Worm (Caenorhabditis elegans): Measurements from ENCODE around the gene sri-78.
"Not testable (repeated sequence)": the region's sequence is repeated elsewhere in the genome, so short reads cannot be mapped to it uniquely, and the experiment has no call there.

Gene sri-78

DNA sequence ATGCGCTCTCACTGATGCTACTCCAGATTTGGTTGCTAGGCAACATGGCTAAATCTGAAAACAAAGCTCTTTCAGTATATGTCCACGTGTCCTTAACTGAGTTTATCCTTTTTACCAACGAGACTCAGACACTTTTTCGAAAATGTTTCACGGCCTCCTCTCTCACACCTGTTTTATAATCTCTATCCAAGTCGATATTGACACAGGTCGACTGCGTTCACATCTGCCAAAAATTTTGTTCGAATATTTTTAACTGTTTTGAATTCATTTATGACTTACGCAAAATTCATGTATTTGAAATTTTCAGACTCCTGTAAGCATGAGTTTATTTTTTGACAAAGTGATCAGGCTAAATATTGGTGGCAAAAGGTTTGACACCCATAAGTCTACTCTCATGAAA, 30.8 kb downstream of the sri-78 start, which contains the start of gene ZC239.3:
Gene ZC239.3, plus strand, starts transcription at position 301 of the 400 bp plus-strand sequence.
- not testable (repeated sequence) for TF ChIP-seq ceh-43 (GFP tag; optimal IDR thresholded peaks at IDR 0.05); unc-39 (tag; optimal IDR thresholded peaks at IDR 0.05); nhr-237 (tag; optimal IDR thresholded peaks at IDR 0.05)

DNA sequence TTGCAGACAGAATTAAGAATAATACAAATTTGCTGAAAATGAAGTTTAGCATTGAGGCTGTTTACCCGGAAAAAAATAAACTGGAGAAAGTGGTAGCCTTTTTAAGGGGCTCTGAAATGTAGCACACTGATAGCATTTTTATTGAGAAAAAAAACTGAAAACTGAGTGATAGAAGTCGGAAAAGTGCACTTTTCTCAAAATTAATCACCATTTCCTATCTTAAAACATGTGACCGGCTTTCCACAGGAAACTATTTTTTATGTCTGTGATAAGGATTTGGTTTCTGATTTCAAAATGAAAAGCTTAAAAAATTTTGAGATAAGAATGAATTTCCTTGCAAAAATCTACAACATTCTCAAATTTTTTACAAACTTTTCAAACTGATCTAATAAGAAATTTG, 35.8 kb downstream of the sri-78 start, which contains the start of gene ZC239.22:
Gene ZC239.22, minus strand, starts transcription at position 101 of the 400 bp plus-strand sequence.
- TF ChIP-seq nhr-12 (tag; optimal IDR thresholded peaks at IDR 0.05), result no peak

DNA sequence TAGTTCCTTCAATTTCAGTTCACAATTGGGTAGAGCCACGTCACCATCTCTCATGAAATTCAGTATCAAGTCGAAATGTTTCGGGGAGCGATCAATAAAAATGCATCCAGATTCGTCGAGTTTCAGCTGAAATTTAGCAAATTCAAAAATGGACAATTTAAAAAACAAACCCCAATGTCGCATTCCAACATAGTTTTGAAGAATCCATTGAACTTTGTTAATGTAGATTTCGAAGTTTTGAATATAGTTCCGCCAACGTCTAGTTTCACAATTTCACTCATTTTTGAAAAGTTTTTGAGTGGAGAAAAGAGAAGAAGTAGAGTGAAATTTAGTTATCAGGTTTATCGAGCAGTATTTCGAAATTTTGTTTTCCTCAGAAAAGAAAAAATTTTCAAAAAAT, 36.8 kb downstream of the sri-78 start, which contains the start of gene ZC239.14:
Gene ZC239.14, minus strand, starts transcription at position 305 of the 400 bp plus-strand sequence.
- no peak for TF ChIP-seq tbx-8 (GFP tag; optimal IDR thresholded peaks at IDR 0.05)
- no peak for TF ChIP-seq ceh-83 (GFP tag; optimal IDR thresholded peaks at IDR 0.05)
- no peak for TF ChIP-seq flh-1 (GFP tag; optimal IDR thresholded peaks at IDR 0.05)
- no peak for TF ChIP-seq ceh-39 (tag; optimal IDR thresholded peaks at IDR 0.05)
- TF ChIP-seq zip-8 (tag; optimal IDR thresholded peaks at IDR 0.05), result no peak
- TF ChIP-seq mls-2 (tag; optimal IDR thresholded peaks at IDR 0.05), result no peak

DNA sequence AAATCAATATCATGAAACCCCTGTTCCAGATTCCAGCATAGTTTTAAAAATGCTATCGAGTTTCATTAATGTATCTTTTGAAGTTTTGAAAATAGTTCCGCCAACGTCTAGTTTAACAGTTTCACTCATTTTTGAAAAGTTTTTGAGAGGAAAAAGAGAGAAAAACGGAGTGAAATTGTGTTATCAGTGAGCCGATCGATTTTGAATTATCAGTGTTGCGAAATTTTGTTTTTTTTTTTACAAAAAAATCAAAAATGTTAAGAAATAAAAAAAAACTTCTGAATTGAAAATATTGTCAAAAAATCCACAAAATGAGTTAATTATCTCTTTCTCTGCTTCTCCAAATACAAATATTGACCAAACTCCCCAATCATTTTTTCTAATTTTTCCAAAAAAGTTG, 37.7 kb downstream of the sri-78 start, which contains the start of gene ZC239.13:
Gene ZC239.13, minus strand, starts transcription at position 154 of the 400 bp plus-strand sequence.
- no peak for TF ChIP-seq unc-39 (tag; optimal IDR thresholded peaks at IDR 0.05)

DNA sequence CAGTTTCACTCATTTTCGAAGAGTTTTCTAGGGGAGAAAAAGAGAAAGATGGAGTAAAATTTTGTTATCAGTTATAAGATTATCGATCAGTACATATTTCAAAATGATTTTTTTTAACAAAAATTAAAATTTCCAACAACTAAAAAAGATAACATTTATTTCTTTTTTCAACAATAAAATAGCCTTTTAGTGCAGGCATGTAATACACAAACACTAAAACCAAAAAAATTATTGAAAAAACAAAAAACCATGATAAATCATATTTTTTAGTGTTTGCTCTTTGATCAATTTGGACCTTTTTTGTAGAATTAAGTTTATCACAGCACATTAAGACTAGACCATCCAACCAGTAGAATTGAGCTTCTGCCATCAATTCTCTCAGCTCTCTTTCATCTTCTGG, 39.7 kb downstream of the sri-78 start, which contains the start of gene ZC239.15:
Gene ZC239.15, minus strand, starts transcription at position 101 of the 400 bp plus-strand sequence.
- TF ChIP-seq ces-1 (GFP tag; optimal IDR thresholded peaks at IDR 0.05), result no peak
- TF ChIP-seq lin-32 (GFP tag; optimal IDR thresholded peaks at IDR 0.05), result no peak
- TF ChIP-seq ceh-39 (tag; optimal IDR thresholded peaks at IDR 0.05), result no peak
- TF ChIP-seq sptf-1 (tag; optimal IDR thresholded peaks at IDR 0.05), result no peak
- no peak for TF ChIP-seq tbx-8 (GFP tag; optimal IDR thresholded peaks at IDR 0.05)
- TF ChIP-seq cnd-1 (tag; optimal IDR thresholded peaks at IDR 0.05), result no peak
- no peak for TF ChIP-seq ham-2 (GFP tag; optimal IDR thresholded peaks at IDR 0.05)
- no peak for TF ChIP-seq blmp-1 (tag; optimal IDR thresholded peaks at IDR 0.05)

DNA sequence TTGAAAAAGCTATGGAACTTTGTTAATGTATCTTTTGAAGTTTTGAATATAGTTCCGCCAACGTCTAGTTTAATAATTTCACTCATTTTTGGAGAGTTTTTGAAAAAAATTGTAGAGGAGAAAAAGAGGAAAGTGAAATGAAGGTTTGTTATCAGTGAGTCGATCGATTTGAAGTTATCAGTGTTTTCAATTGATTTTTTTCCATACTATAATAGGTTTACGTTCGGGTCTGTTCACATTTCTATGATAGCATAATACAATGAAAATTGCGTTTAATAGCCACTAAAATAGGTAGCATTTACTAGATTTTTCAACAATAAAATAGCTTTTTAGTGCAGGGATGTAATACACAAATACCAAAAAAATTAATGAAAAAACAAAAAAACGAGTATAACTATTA, 40.2 kb downstream of the sri-78 start, which contains the start of gene ZC239.16:
Gene ZC239.16, minus strand, starts transcription at position 120 of the 400 bp plus-strand sequence.
- TF ChIP-seq snpc-4 (tag; optimal IDR thresholded peaks at IDR 0.05) (no peak), elt-3 (tag; optimal IDR thresholded peaks at IDR 0.05) (no peak), nhr-2 (tag; optimal IDR thresholded peaks at IDR 0.05) (no peak), nhr-12 (tag; optimal IDR thresholded peaks at IDR 0.05) (no peak)

DNA sequence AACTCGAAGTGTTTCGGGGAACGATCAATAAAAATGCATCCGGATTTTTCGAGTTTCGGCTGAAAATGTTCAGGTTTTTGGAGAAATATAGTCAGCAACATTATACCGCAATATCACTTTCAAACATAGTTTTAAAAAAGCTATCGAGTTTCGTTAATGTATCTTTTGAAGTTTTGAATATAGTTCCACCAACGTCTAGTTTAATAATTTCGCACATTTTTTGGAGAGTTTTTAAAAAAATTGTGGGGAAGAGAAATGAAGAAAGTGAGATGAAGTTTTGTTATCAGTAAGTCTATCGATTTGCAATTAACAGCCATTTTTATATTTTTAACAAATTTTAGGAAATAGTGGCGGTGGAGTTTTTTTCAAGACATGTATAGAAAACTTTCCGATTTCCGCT, 40.8 kb downstream of the sri-78 start, which contains the start of gene ZC239.17:
Gene ZC239.17, minus strand, starts transcription at position 101 of the 400 bp plus-strand sequence.
- TF ChIP-seq elt-3 (tag; optimal IDR thresholded peaks at IDR 0.05) (no peak), bed-3 (GFP tag; optimal IDR thresholded peaks at IDR 0.05) (no peak), mab-5 (tag; optimal IDR thresholded peaks at IDR 0.05) (no peak), nhr-76 (tag; optimal IDR thresholded peaks at IDR 0.05) (no peak), snpc-4 (tag; optimal IDR thresholded peaks at IDR 0.05) (no peak), ces-1 (GFP tag; optimal IDR thresholded peaks at IDR 0.05) (no peak), pha-4 (tag; optimal IDR thresholded peaks at IDR 0.05) (no peak), flh-1 (GFP tag; optimal IDR thresholded peaks at IDR 0.05) (no peak), ztf-11 (tag; optimal IDR thresholded peaks at IDR 0.05) (no peak), nhr-28 (tag; optimal IDR thresholded peaks at IDR 0.05) (no peak), mep-1 (tag; optimal IDR thresholded peaks at IDR 0.05) (no peak), lin-13 (tag; optimal IDR thresholded peaks at IDR 0.05) (no peak), unc-39 (tag; optimal IDR thresholded peaks at IDR 0.05) (no peak)

DNA sequence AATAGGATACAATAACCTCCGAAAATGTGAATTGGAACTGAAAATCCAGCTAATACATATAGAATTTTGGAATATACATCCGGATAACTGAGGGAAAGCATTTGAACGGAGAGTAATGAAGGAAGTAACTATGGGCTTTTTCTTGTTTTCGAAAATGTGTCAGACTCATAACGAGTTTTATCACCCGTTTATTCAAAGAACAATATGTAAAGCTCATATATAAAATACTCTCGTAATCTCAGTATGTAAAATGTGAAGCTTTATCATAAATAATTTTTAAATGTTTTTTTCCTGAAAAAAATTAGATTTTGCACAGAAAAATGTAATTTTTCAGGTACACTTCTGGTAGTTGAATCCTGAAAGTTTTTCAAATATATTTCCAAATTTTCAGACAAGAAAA, 45.5 kb downstream of the sri-78 start, which contains the start of gene srh-297:
Gene srh-297, minus strand, starts transcription at position 101 of the 400 bp plus-strand sequence.
- TF ChIP-seq nhr-2 (tag; optimal IDR thresholded peaks at IDR 0.05) (no peak), nhr-76 (tag; optimal IDR thresholded peaks at IDR 0.05) (no peak), nhr-28 (tag; optimal IDR thresholded peaks at IDR 0.05) (no peak), unc-39 (tag; optimal IDR thresholded peaks at IDR 0.05) (no peak), mls-2 (tag; optimal IDR thresholded peaks at IDR 0.05) (no peak)

Data from whole organism, mixed stage, embryonic.